Fruit fly (Drosophila melanogaster) whole organism, embryonic: ENCODE data around the gene CG18581.
A peak's percentile ranks its signal among the peaks of the same experiment; 100 is the strongest.

ENCODE experiments used
- B-H2 ChIP-seq: fragments of 200-800 bp; sonication (Bioruptor generic); optimal IDR thresholded peaks from 2 replicates; lab custom pipeline; 2018; ENCODE audit warnings: missing biosample characterization, mild to moderate bottlenecking, missing genetic modification characterization
- CG10147 ChIP-seq: fragments of 200-800 bp; sonication (Bioruptor generic); optimal IDR thresholded peaks from 2 replicates; lab custom pipeline; 2019; ENCODE audit warnings: missing biosample characterization, mild to moderate bottlenecking, missing genetic modification characterization, moderate library complexity
- CG10267 ChIP-seq: fragments of 200-800 bp; sonication (Bioruptor generic); optimal IDR thresholded peaks from 2 replicates; lab custom pipeline; 2018; ENCODE audit warnings: missing biosample characterization, mild to moderate bottlenecking, missing genetic modification characterization, moderate library complexity
- CG10274 ChIP-seq: fragments of 200-800 bp; sonication (Bioruptor generic); optimal IDR thresholded peaks from 3 replicates; lab custom pipeline; 2017; ENCODE audit warnings: missing biosample characterization, mild to moderate bottlenecking, missing genetic modification characterization
- CG10321 ChIP-seq: fragments of 200-800 bp; sonication (Bioruptor generic); IDR thresholded peaks from 2 replicates; pipeline ENCODE4 v1.3.6; 2022; ENCODE audit warnings: missing biosample characterization, missing genetic modification characterization
- CG10654 ChIP-seq: fragments of 200-800 bp; sonication (Bioruptor generic); optimal IDR thresholded peaks from 2 replicates; lab custom pipeline; 2016; ENCODE audit warnings: missing biosample characterization, missing genetic modification characterization
- CG13894 ChIP-seq: fragments of 200-800 bp; sonication (Bioruptor generic); optimal IDR thresholded peaks from 3 replicates; lab custom pipeline; 2018; ENCODE audit warnings: missing biosample characterization, mild to moderate bottlenecking, missing genetic modification characterization, moderate library complexity
- CG15011 ChIP-seq: fragments of 200-800 bp; sonication (Bioruptor generic); optimal IDR thresholded peaks from 3 replicates; lab custom pipeline; 2018; ENCODE audit warnings: missing biosample characterization, mild to moderate bottlenecking, missing genetic modification characterization
- CG16815 ChIP-seq: fragments of 200-800 bp; sonication (Bioruptor generic); optimal IDR thresholded peaks from 3 replicates; lab custom pipeline; 2017; ENCODE audit warnings: missing biosample characterization, mild to moderate bottlenecking, missing genetic modification characterization
- CG18011 ChIP-seq: fragments of 200-800 bp; sonication (Bioruptor generic); optimal IDR thresholded peaks from 2 replicates; lab custom pipeline; 2017; ENCODE audit warnings: missing biosample characterization, missing genetic modification characterization, mild to moderate bottlenecking, moderate library complexity, missing genotype
- CG31224 ChIP-seq: fragments of 200-800 bp; sonication (Bioruptor generic); IDR thresholded peaks from 2 replicates; pipeline ENCODE4 v1.3.6; 2022; ENCODE audit warnings: missing biosample characterization, missing genetic modification characterization
- CG3995 ChIP-seq: fragments of 200-800 bp; sonication (Bioruptor generic); optimal IDR thresholded peaks from 3 replicates; lab custom pipeline; 2016; ENCODE audit warnings: missing biosample characterization, missing genetic modification characterization
- CG4282 ChIP-seq: fragments of 200-800 bp; sonication (Bioruptor generic); optimal IDR thresholded peaks from 2 replicates; lab custom pipeline; 2016; ENCODE audit warnings: missing biosample characterization, missing genetic modification characterization
- CG4730 ChIP-seq: fragments of 200-800 bp; sonication (Bioruptor generic); IDR thresholded peaks from 2 replicates; pipeline ENCODE4 v1.3.6; 2022; ENCODE audit warnings: missing biosample characterization, missing genetic modification characterization
- CG4820 ChIP-seq: fragments of 200-800 bp; sonication (Bioruptor generic); optimal IDR thresholded peaks from 3 replicates; lab custom pipeline; 2016; ENCODE audit warnings: missing biosample characterization, missing genetic modification characterization
- CG6175 ChIP-seq: fragments of 200-800 bp; sonication (Bioruptor generic); IDR thresholded peaks from 3 replicates; pipeline ENCODE4 v1.3.6; 2022; ENCODE audit warnings: missing biosample characterization, missing genetic modification characterization
- CG6683 ChIP-seq: fragments of 200-800 bp; sonication (Bioruptor generic); optimal IDR thresholded peaks from 2 replicates; lab custom pipeline; 2017; ENCODE audit warnings: missing biosample characterization, mild to moderate bottlenecking, missing genetic modification characterization, missing genetic modification reagents
- CG6689 ChIP-seq: fragments of 200-800 bp; sonication (Bioruptor generic); IDR thresholded peaks from 2 replicates; pipeline ENCODE4 v1.3.6; 2022; ENCODE audit warnings: missing biosample characterization, missing genetic modification characterization
- CG8478 ChIP-seq: fragments of >200 bp; optimal IDR thresholded peaks from 2 replicates; lab custom pipeline; 2018
- CG8944 ChIP-seq: fragments of 200-800 bp; sonication (Bioruptor generic); optimal IDR thresholded peaks from 3 replicates; lab custom pipeline; 2016; ENCODE audit warnings: missing biosample characterization, missing genetic modification characterization
- CG9609 ChIP-seq: fragments of 200-800 bp; sonication (Bioruptor generic); optimal IDR thresholded peaks from 3 replicates; lab custom pipeline; 2016; ENCODE audit warnings: missing biosample characterization, missing genetic modification characterization
- CG9932 ChIP-seq: fragments of 200-800 bp; sonication (Bioruptor generic); IDR thresholded peaks from 2 replicates; pipeline ENCODE4 v1.3.6; 2022; ENCODE audit warnings: missing biosample characterization, missing genetic modification characterization
- D19A ChIP-seq: fragments of 200-800 bp; optimal IDR thresholded peaks from 3 replicates; lab custom pipeline; 2019; ENCODE audit warnings: missing biosample characterization, mild to moderate bottlenecking, missing genetic modification characterization, moderate library complexity
- Fer1 ChIP-seq: fragments of 200-800 bp; sonication (Bioruptor generic); optimal IDR thresholded peaks from 2 replicates; lab custom pipeline; 2017; ENCODE audit warnings: missing biosample characterization, mild to moderate bottlenecking, missing genetic modification characterization
- Fer2 ChIP-seq: fragments of 200-800 bp; sonication (Bioruptor generic); optimal IDR thresholded peaks from 2 replicates; lab custom pipeline; 2018; ENCODE audit warnings: missing biosample characterization, mild to moderate bottlenecking, missing genetic modification characterization, moderate library complexity
- H2.0 ChIP-seq: fragments of 200-800 bp; sonication (Bioruptor generic); IDR thresholded peaks from 2 replicates; pipeline ENCODE4 v1.3.6; 2022; ENCODE audit warnings: missing biosample characterization, missing genetic modification characterization
- HLH54F ChIP-seq: fragments of 200-800 bp; sonication (Bioruptor generic); optimal IDR thresholded peaks from 3 replicates; lab custom pipeline; 2016; ENCODE audit warnings: missing biosample characterization, missing genetic modification characterization
- Hr78 ChIP-seq, 2 experiments: fragments of 200-800 bp in 1 of 2; fragments of >200 bp in 1 of 2; sonication (Bioruptor generic) in 1 of 2; optimal IDR thresholded peaks; 2 replicates each; lab custom pipeline; 2017 to 2019; ENCODE audit warnings: missing biosample characterization in 2 of 2, missing genetic modification characterization in 2 of 2, mild to moderate bottlenecking in 1 of 2, moderate library complexity in 1 of 2
- Pdp1 ChIP-seq, 2 experiments: fragments of 200-800 bp; sonication (Bioruptor generic); optimal IDR thresholded peaks; 3 replicates each; lab custom pipeline; 2016; ENCODE audit warnings: missing biosample characterization in 2 of 2, missing genetic modification characterization in 2 of 2, mild to moderate bottlenecking in 1 of 2, moderate library complexity in 1 of 2
- Scr ChIP-seq: fragments of 200-800 bp; sonication (Bioruptor generic); IDR thresholded peaks from 2 replicates; pipeline ENCODE4 v1.3.6; 2022; ENCODE audit warnings: missing biosample characterization, missing genetic modification characterization; ENCODE audit not compliant: partially characterized antibody
- Six4 ChIP-seq: fragments of 200-800 bp; sonication (Bioruptor generic); optimal IDR thresholded peaks from 2 replicates; lab custom pipeline; 2016; ENCODE audit warnings: missing biosample characterization, missing genetic modification characterization
- Stat92E ChIP-seq, 3 experiments: fragments of >200 bp in 2 of 3; fragments of 200-800 bp in 1 of 3; sonication (Bioruptor generic) in 1 of 3; optimal IDR thresholded peaks; 2 replicates each; lab custom pipeline; 2017 to 2019; ENCODE audit warnings: missing biosample characterization in 3 of 3, missing genetic modification characterization in 3 of 3, mild to moderate bottlenecking in 1 of 3, moderate library complexity in 1 of 3
- Tbp ChIP-seq: fragments of >200 bp; optimal IDR thresholded peaks from 2 replicates; lab custom pipeline; 2018; ENCODE audit warnings: missing biosample characterization, missing genetic modification characterization
- crc ChIP-seq: fragments of 200-800 bp; sonication (Bioruptor generic); optimal IDR thresholded peaks from 2 replicates; lab custom pipeline; 2016; ENCODE audit warnings: missing biosample characterization, missing genetic modification characterization
- crol ChIP-seq: fragments of 200-800 bp; sonication (Bioruptor generic); IDR thresholded peaks from 2 replicates; pipeline ENCODE4 v1.3.6; 2022; ENCODE audit warnings: missing biosample characterization, missing genetic modification characterization
- ems ChIP-seq: fragments of 200-800 bp; sonication (Bioruptor generic); optimal IDR thresholded peaks from 3 replicates; lab custom pipeline; 2016; ENCODE audit warnings: missing biosample characterization, missing genetic modification characterization
- en ChIP-seq: fragments of 200-800 bp; sonication (Bioruptor generic); optimal IDR thresholded peaks from 2 replicates; lab custom pipeline; 2016; ENCODE audit warnings: missing biosample characterization, missing genetic modification characterization
- esg ChIP-seq: fragments of 200-800 bp; sonication (Bioruptor generic); conservative IDR thresholded peaks from 2 replicates; pipeline ENCODE4 v1.3.6; 2022; ENCODE audit warnings: missing biosample characterization, missing genetic modification characterization
- exex ChIP-seq: fragments of 200-800 bp; sonication (Bioruptor generic); optimal IDR thresholded peaks from 4 replicates; lab custom pipeline; 2018; ENCODE audit warnings: missing biosample characterization, mild to moderate bottlenecking, missing genetic modification characterization, moderate library complexity
- gfzf ChIP-seq: fragments of 200-800 bp; sonication (Bioruptor generic); optimal IDR thresholded peaks from 2 replicates; lab custom pipeline; 2016; ENCODE audit warnings: missing biosample characterization, mild to moderate bottlenecking, missing genetic modification characterization, moderate library complexity
- kay ChIP-seq: fragments of 200-800 bp; sonication (Bioruptor generic); optimal IDR thresholded peaks from 2 replicates; lab custom pipeline; 2016; ENCODE audit warnings: missing biosample characterization, missing genetic modification characterization
- mirr ChIP-seq: fragments of 200-800 bp; sonication (Bioruptor generic); optimal IDR thresholded peaks from 3 replicates; lab custom pipeline; 2018; ENCODE audit warnings: missing biosample characterization, mild to moderate bottlenecking, missing genetic modification characterization
- sens-2 ChIP-seq: fragments of 200-800 bp; sonication (Bioruptor generic); IDR thresholded peaks from 2 replicates; pipeline ENCODE4 v1.3.6; 2022; ENCODE audit warnings: missing biosample characterization, missing genetic modification characterization
- slp2 ChIP-seq: fragments of 200-800 bp; sonication (Bioruptor generic); optimal IDR thresholded peaks from 2 replicates; lab custom pipeline; 2016; ENCODE audit warnings: missing biosample characterization, missing genetic modification characterization
- sug ChIP-seq: fragments of 200-800 bp; optimal IDR thresholded peaks from 2 replicates; lab custom pipeline; 2019; ENCODE audit warnings: missing biosample characterization, mild to moderate bottlenecking, missing genetic modification characterization, moderate library complexity
- tio ChIP-seq: fragments of 200-800 bp; sonication (Bioruptor generic); optimal IDR thresholded peaks from 2 replicates; lab custom pipeline; 2017; ENCODE audit warnings: missing biosample characterization, missing genetic modification characterization, inconsistent platforms
- tna ChIP-seq: fragments of 200-800 bp; sonication (Bioruptor generic); IDR thresholded peaks from 2 replicates; pipeline ENCODE4 v1.3.6; 2022; ENCODE audit warnings: missing biosample characterization, missing genetic modification characterization; ENCODE audit not compliant: partially characterized antibody
- vvl ChIP-seq: fragments of 200-800 bp; sonication (Bioruptor generic); IDR thresholded peaks from 2 replicates; pipeline ENCODE4 v1.3.6; 2022; ENCODE audit warnings: missing biosample characterization, missing genetic modification characterization
- yki ChIP-seq: fragments of >200 bp; optimal IDR thresholded peaks from 3 replicates; lab custom pipeline; 2018
- zen2 ChIP-seq: fragments of 200-800 bp; sonication (Bioruptor generic); IDR thresholded peaks from 3 replicates; pipeline ENCODE4 v1.3.6; 2022; ENCODE audit warnings: missing biosample characterization, missing genetic modification characterization; ENCODE audit not compliant: partially characterized antibody

The CG18581 gene

dm6 chr3L:15011638-15012335 is 38.2 kb downstream of the CG18581 start (continued):
- TF ChIP-seq Fer1 (GFP tag; lab: Kevin White, UChicago) (peak; percentile 74), Hr78 (GFP tag; optimal IDR thresholded peaks at IDR 0.05; lab: Kevin White, UChicago) (peak in 1 of 2 experiments; percentile 74), CG8944 (GFP tag; lab: Kevin White, UChicago) (no peak), B-H2 (GFP tag; lab: Kevin White, UChicago) (no peak), tio (GFP tag; lab: Kevin White, UChicago) (peak; percentile 48), CG10267 (peak; percentile 83), CG13894 (tag; lab: Kevin White, UChicago) (no peak), CG6683 (GFP tag; lab: Kevin White, UChicago) (peak; percentile 55), CG4730 (GFP tag; lab: Robert Waterston, UW) (peak; percentile 41), CG15011 (GFP tag; lab: Kevin White, UChicago) (peak; percentile 65), CG6689 (peak; percentile 78), vvl (peak; percentile 77), Pdp1 (GFP tag; optimal IDR thresholded peaks at IDR 0.05; lab: Kevin White, UChicago) (peak; percentile 49 to 65), Stat92E (GFP tag; optimal IDR thresholded peaks at IDR 0.05; lab: Kevin White, UChicago) (peak in 1 of 3 experiments; percentile 33), CG18011 (GFP tag; lab: Kevin White, UChicago) (peak; percentile 17), CG9609 (GFP tag; lab: Kevin White, UChicago) (peak; percentile 6), sens-2 (GFP tag; lab: Robert Waterston, UW) (peak; percentile 65), en (peak; percentile 38), CG16815 (peak; percentile 41), mirr (peak; percentile 5), Tbp (no peak), CG10654 (peak; percentile 63), sug (tag; lab: Kevin White, UChicago) (peak; percentile 52), CG4820 (GFP tag; lab: Kevin White, UChicago) (peak; percentile 75), CG10321 (GFP tag; lab: Robert Waterston, UW) (no peak), zen2 (GFP tag; lab: Robert Waterston, UW) (no peak), Six4 (GFP tag; lab: Kevin White, UChicago) (peak; percentile 66), CG31224 (GFP tag; lab: Robert Waterston, UW) (0 out of 2 replicates have a peak, but pooled peaks have one; percentile 25), CG3995 (GFP tag; lab: Kevin White, UChicago) (no peak), ems (GFP tag; lab: Kevin White, UChicago) (peak; percentile 43), CG8478 (lab: Kevin White, UChicago) (no peak), yki (lab: Kevin White, UChicago) (no peak), CG4282 (GFP tag; lab: Kevin White, UChicago) (no peak), crol (GFP tag; lab: Robert Waterston, UW) (no peak), CG10274 (GFP tag; lab: Kevin White, UChicago) (peak; percentile 2), CG9932 (GFP tag; lab: Robert Waterston, UW) (no peak), CG6175 (GFP tag; lab: Robert Waterston, UW) (no peak), crc (GFP tag; lab: Kevin White, UChicago) (no peak), tna (GFP tag; lab: Robert Waterston, UW) (no peak), HLH54F (no peak), D19A (tag; lab: Kevin White, UChicago) (peak; percentile 72), H2.0 (GFP tag; lab: Robert Waterston, UW) (peak; percentile 57; the same call in 1 of the 2 replicates), slp2 (peak; percentile 20), CG10147 (peak; percentile 76), esg (peak; percentile 66), Fer2 (tag; lab: Kevin White, UChicago) (peak; percentile 53), kay (GFP tag; lab: Kevin White, UChicago) (peak; percentile 47), Scr (GFP tag; lab: Robert Waterston, UW) (no peak), gfzf (GFP tag; lab: Kevin White, UChicago) (no peak), exex (tag; lab: Kevin White, UChicago) (peak; percentile 16)
